Worm (Caenorhabditis elegans): ENCODE data around the gene F09E5.11.

DNA sequence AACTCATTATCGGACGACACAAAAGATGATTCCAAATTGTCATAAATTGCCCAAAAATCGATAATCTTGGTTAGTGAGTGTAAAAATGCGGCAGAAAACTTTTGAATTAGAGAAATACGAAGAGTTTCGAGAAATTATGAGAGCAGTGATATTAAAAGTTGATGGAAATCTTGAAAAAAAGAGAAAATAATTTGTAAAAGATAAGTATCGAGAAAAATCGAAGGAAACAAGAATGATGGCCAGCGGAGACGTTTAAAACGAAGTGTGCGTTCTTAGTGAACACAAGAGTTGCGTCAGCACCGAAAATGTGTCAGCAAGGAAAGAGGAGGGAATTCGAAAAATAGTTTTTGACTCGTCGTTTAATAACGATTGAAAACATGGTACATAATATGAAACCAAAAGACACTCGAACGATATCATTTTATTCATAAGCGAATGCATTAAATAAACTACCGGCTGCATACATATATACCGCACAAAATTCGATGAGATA is 31.9 kb upstream of the F09E5.11 start, which contains the start of gene ndx-6:
- TF ChIP-seq nhr-77 (tag; optimal IDR thresholded peaks at IDR 0.05) = peak; percentile 52
- TF ChIP-seq unc-30 (tag; optimal IDR thresholded peaks at IDR 0.05) = no peak
- peak in 1 of 2 experiments; percentile 65 for TF ChIP-seq mdl-1 (tag; optimal IDR thresholded peaks at IDR 0.05)
- TF ChIP-seq ama-1 (optimal IDR thresholded peaks at IDR 0.05) = peak; percentile 75
- TF ChIP-seq lsy-2 (tag; optimal IDR thresholded peaks at IDR 0.05) = peak; percentile 90 to 92
- peak; percentile 76 for TF ChIP-seq unc-86 (tag; optimal IDR thresholded peaks at IDR 0.05)
